Worm (Caenorhabditis elegans) whole organism, L4 larva: ENCODE measurements around the gene W06G6.10.

Source experiments
- D1046.2 ChIP-seq: fragments of 200-800 bp; sonication (Bioruptor generic); IDR thresholded peaks from 2 replicates; pipeline ENCODE4 v1.3.6; 2022; ENCODE audit warnings: missing genetic modification characterization, missing compliant biosample characterization
- F10B5.3 ChIP-seq: sonication (generic microtip); optimal IDR thresholded peaks from 2 replicates; lab custom pipeline; 2016; ENCODE audit warnings: mild to moderate bottlenecking, missing genetic modification characterization, missing compliant biosample characterization
- F44E2.7 ChIP-seq: fragments of 200-800 bp; sonication (Bioruptor generic); IDR thresholded peaks from 2 replicates; pipeline ENCODE4 v2.1.2; 2022; ENCODE audit warnings: missing genetic modification characterization, missing compliant biosample characterization
- F49E8.2 ChIP-seq: sonication (generic microtip); optimal IDR thresholded peaks from 2 replicates; lab custom pipeline; 2016; ENCODE audit warnings: missing compliant biosample characterization, mild to moderate bottlenecking, missing genetic modification characterization, borderline replicate concordance
- T20F7.1 ChIP-seq: fragments of 200-800 bp; sonication (Bioruptor generic); optimal IDR thresholded peaks from 2 replicates; lab custom pipeline; 2018; ENCODE audit warnings: mild to moderate bottlenecking, missing genetic modification characterization, missing compliant biosample characterization
- Y48G9A.11 ChIP-seq: fragments of 200-800 bp; sonication (Bioruptor generic); IDR thresholded peaks from 2 replicates; pipeline ENCODE4 v1.3.6; 2022; ENCODE audit warnings: missing genetic modification reagents, missing genetic modification characterization, missing compliant biosample characterization
- Y75B8A.6 ChIP-seq: fragments of 200-800 bp; sonication (Bioruptor generic); IDR thresholded peaks from 2 replicates; pipeline ENCODE4 v1.3.6; 2022; ENCODE audit warnings: missing genetic modification reagents, missing genetic modification characterization, missing compliant biosample characterization
- ZK546.5 ChIP-seq, 2 experiments: sonication (generic microtip); optimal IDR thresholded peaks; 2 replicates each; lab custom pipeline; 2017; ENCODE audit warnings: missing biosample characterization in 2 of 2, missing genetic modification characterization in 2 of 2
- aly-2 ChIP-seq: sonication (generic microtip); optimal IDR thresholded peaks from 2 replicates; lab custom pipeline; 2018; ENCODE audit warnings: missing biosample characterization, missing genetic modification characterization
- ama-1 ChIP-seq: fragments of 150-350 bp; optimal IDR thresholded peaks from 2 replicates; lab custom pipeline; 2014; ENCODE audit warnings: inconsistent platforms, mixed read lengths
- arid-1 ChIP-seq: fragments of 200-800 bp; sonication (Bioruptor generic); conservative IDR thresholded peaks from 2 replicates; pipeline ENCODE4 v1.3.6; 2022; ENCODE audit warnings: missing genetic modification reagents, missing genetic modification characterization, missing compliant biosample characterization
- ceh-82 ChIP-seq: sonication (generic microtip); optimal IDR thresholded peaks from 2 replicates; lab custom pipeline; 2017; ENCODE audit warnings: missing biosample characterization, missing genetic modification characterization
- ces-1 ChIP-seq: fragments of 150-350 bp; sonication (generic microtip); optimal IDR thresholded peaks from 4 replicates; lab custom pipeline; 2014; ENCODE audit warnings: missing biosample characterization, missing genetic modification reagents, missing genetic modification characterization
- cey-2 ChIP-seq: sonication (generic microtip); optimal IDR thresholded peaks from 3 replicates; lab custom pipeline; 2017; ENCODE audit warnings: missing genetic modification characterization, mild to moderate bottlenecking, missing compliant biosample characterization, antibody characterized with exemption, borderline replicate concordance; ENCODE audit not compliant: insufficient read depth
- ctbp-1 ChIP-seq: fragments of 200-800 bp; sonication (Bioruptor generic); IDR thresholded peaks from 2 replicates; pipeline ENCODE4 v1.3.6; 2022; ENCODE audit warnings: missing genetic modification reagents, missing genetic modification characterization, missing compliant biosample characterization
- daf-12 ChIP-seq: fragments of 150-350 bp; optimal IDR thresholded peaks from 2 replicates; lab custom pipeline; 2014; ENCODE audit warnings: missing biosample characterization, missing genetic modification reagents, missing genetic modification characterization
- daf-19 ChIP-seq: fragments of 200-800 bp; sonication (Bioruptor generic); conservative IDR thresholded peaks from 2 replicates; pipeline ENCODE4 v1.3.6; 2022; ENCODE audit warnings: missing genetic modification characterization, missing compliant biosample characterization
- daf-8 ChIP-seq: fragments of 200-800 bp; sonication (Bioruptor generic); IDR thresholded peaks from 2 replicates; pipeline ENCODE4 v1.3.6; 2022; ENCODE audit warnings: missing genetic modification characterization, missing compliant biosample characterization
- dmd-6 ChIP-seq: fragments of 200-800 bp; sonication (Bioruptor generic); IDR thresholded peaks from 2 replicates; pipeline ENCODE4 v1.3.6; 2022; ENCODE audit warnings: missing genetic modification reagents, missing genetic modification characterization, missing compliant biosample characterization
- dve-1 ChIP-seq: sonication (generic microtip); optimal IDR thresholded peaks from 2 replicates; lab custom pipeline; 2017; ENCODE audit warnings: antibody characterized with exemption, mild to moderate bottlenecking, missing genetic modification characterization, missing compliant biosample characterization; ENCODE audit not compliant: insufficient read depth
- hlh-11 ChIP-seq: fragments of 200-800 bp; sonication (Bioruptor generic); optimal IDR thresholded peaks from 2 replicates; lab custom pipeline; 2018; ENCODE audit warnings: mild to moderate bottlenecking, missing genetic modification characterization, missing compliant biosample characterization
- jun-1 ChIP-seq: fragments of 150-350 bp; optimal IDR thresholded peaks from 2 replicates; lab custom pipeline; 2014; ENCODE audit warnings: missing biosample characterization, missing genetic modification reagents, missing genetic modification characterization
- lim-7 ChIP-seq: fragments of 200-800 bp; sonication (Bioruptor generic); IDR thresholded peaks from 2 replicates; pipeline ENCODE4 v1.3.6; 2022; ENCODE audit warnings: missing genetic modification characterization, missing compliant biosample characterization
- lin-1 ChIP-seq: fragments of 200-800 bp; sonication (Bioruptor generic); IDR thresholded peaks from 2 replicates; pipeline ENCODE4 v1.3.6; 2022; ENCODE audit warnings: missing genetic modification reagents, missing genetic modification characterization, missing compliant biosample characterization
- lin-15B ChIP-seq: fragments of 150-350 bp; sonication (generic microtip); optimal IDR thresholded peaks from 3 replicates; lab custom pipeline; 2014; ENCODE audit warnings: missing biosample characterization, missing genetic modification characterization
- lir-3 ChIP-seq: sonication (generic microtip); optimal IDR thresholded peaks from 2 replicates; lab custom pipeline; 2016; ENCODE audit warnings: mild to moderate bottlenecking, missing genetic modification characterization, missing compliant biosample characterization
- lsy-2 ChIP-seq, 2 experiments: fragments of 150-350 bp in 1 of 2; sonication (generic microtip) in 1 of 2; optimal IDR thresholded peaks; 2 replicates each; lab custom pipeline; 2014 to 2017; ENCODE audit warnings: missing biosample characterization in 2 of 2, missing genetic modification characterization in 2 of 2
- mdl-1 ChIP-seq, 2 experiments: fragments of 150-350 bp in 1 of 2; sonication (generic microtip) in 1 of 2; optimal IDR thresholded peaks; 2 replicates each; lab custom pipeline; 2014 to 2017; ENCODE audit warnings: missing biosample characterization in 2 of 2, missing genetic modification characterization in 2 of 2
- mdt-29 ChIP-seq: fragments of 200-800 bp; sonication (Bioruptor generic); IDR thresholded peaks from 2 replicates; pipeline ENCODE4 v1.3.6; 2022; ENCODE audit warnings: missing genetic modification reagents, missing genetic modification characterization, missing compliant biosample characterization
- mxl-2 ChIP-seq: fragments of 200-800 bp; sonication (Bioruptor generic); conservative IDR thresholded peaks from 2 replicates; pipeline ENCODE4 v1.3.6; 2022; ENCODE audit warnings: missing genetic modification reagents, missing genetic modification characterization, missing compliant biosample characterization
- mxl-3 ChIP-seq: fragments of 200-800 bp; sonication (Bioruptor generic); optimal IDR thresholded peaks from 2 replicates; lab custom pipeline; 2018; ENCODE audit warnings: mild to moderate bottlenecking, missing genetic modification characterization, missing compliant biosample characterization
- nhr-102 ChIP-seq: sonication (generic microtip); optimal IDR thresholded peaks from 2 replicates; lab custom pipeline; 2016; ENCODE audit warnings: mild to moderate bottlenecking, missing genetic modification characterization, moderate library complexity, missing compliant biosample characterization
- nhr-11 ChIP-seq: fragments of 150-350 bp; optimal IDR thresholded peaks from 2 replicates; lab custom pipeline; 2014; ENCODE audit warnings: missing biosample characterization, missing genetic modification characterization
- nhr-41 ChIP-seq: fragments of 200-800 bp; sonication (Bioruptor generic); IDR thresholded peaks from 2 replicates; pipeline ENCODE4 v1.3.6; 2022; ENCODE audit warnings: missing genetic modification reagents, missing genetic modification characterization, missing compliant biosample characterization
- nhr-48 ChIP-seq: sonication (generic microtip); optimal IDR thresholded peaks from 2 replicates; lab custom pipeline; 2016; ENCODE audit warnings: mild to moderate bottlenecking, missing genetic modification characterization, missing compliant biosample characterization
- nhr-6 ChIP-seq: fragments of 150-350 bp; optimal IDR thresholded peaks from 2 replicates; lab custom pipeline; 2014; ENCODE audit warnings: missing biosample characterization, missing genetic modification characterization
- nhr-76 ChIP-seq: fragments of 150-350 bp; optimal IDR thresholded peaks from 2 replicates; lab custom pipeline; 2014; ENCODE audit warnings: missing biosample characterization, missing genetic modification characterization
- nhr-77 ChIP-seq: fragments of 150-350 bp; optimal IDR thresholded peaks from 2 replicates; lab custom pipeline; 2014; ENCODE audit warnings: missing biosample characterization, missing genetic modification characterization
- pha-4 ChIP-seq, 2 experiments: fragments of 150-350 bp in 1 of 2; fragments of 200-800 bp in 1 of 2; sonication (Bioruptor generic) in 1 of 2; IDR thresholded peaks in 1 of 2; optimal IDR thresholded peaks in 1 of 2; 2 replicates each; pipeline versions ENCODE4 v1.3.6 to Lab custom; 2014 to 2022; ENCODE audit warnings: missing genetic modification characterization in 2 of 2, missing genetic modification reagents in 2 of 2, missing biosample characterization in 1 of 2, missing compliant biosample characterization in 1 of 2
- php-3 ChIP-seq: fragments of 200-800 bp; sonication (Bioruptor generic); IDR thresholded peaks from 2 replicates; pipeline ENCODE4 v1.3.6; 2022; ENCODE audit warnings: missing genetic modification reagents, missing genetic modification characterization, missing compliant biosample characterization
- pqm-1 ChIP-seq: sonication (generic microtip); optimal IDR thresholded peaks from 2 replicates; lab custom pipeline; 2017; ENCODE audit warnings: missing biosample characterization, missing genetic modification characterization
- saeg-2 ChIP-seq: fragments of 200-800 bp; sonication (Bioruptor generic); IDR thresholded peaks from 2 replicates; pipeline ENCODE4 v1.3.6; 2022; ENCODE audit warnings: missing genetic modification reagents, missing genetic modification characterization, missing compliant biosample characterization
- skn-1 ChIP-seq: fragments of 150-350 bp; optimal IDR thresholded peaks from 2 replicates; lab custom pipeline; 2014; ENCODE audit warnings: missing biosample characterization, missing genetic modification characterization
- snpc-1.2 ChIP-seq: fragments of 200-800 bp; sonication (Bioruptor generic); IDR thresholded peaks from 2 replicates; pipeline ENCODE4 v1.3.6; 2022; ENCODE audit warnings: missing genetic modification reagents, missing genetic modification characterization, missing compliant biosample characterization
- spr-3 ChIP-seq: fragments of 200-800 bp; sonication (Bioruptor generic); optimal IDR thresholded peaks from 2 replicates; lab custom pipeline; 2018; ENCODE audit warnings: mild to moderate bottlenecking, missing genetic modification characterization, missing compliant biosample characterization
- tag-97 ChIP-seq: fragments of 200-800 bp; sonication (Bioruptor generic); IDR thresholded peaks from 2 replicates; pipeline ENCODE4 v1.3.6; 2022; ENCODE audit warnings: missing genetic modification characterization, missing compliant biosample characterization
- vab-7 ChIP-seq: fragments of 200-800 bp; sonication (Bioruptor generic); IDR thresholded peaks from 2 replicates; pipeline ENCODE4 v1.3.6; 2022; ENCODE audit warnings: missing genetic modification reagents, missing genetic modification characterization, missing compliant biosample characterization
- zag-1 ChIP-seq: fragments of 150-350 bp; optimal IDR thresholded peaks from 2 replicates; lab custom pipeline; 2014; ENCODE audit warnings: missing biosample characterization, missing genetic modification characterization
- zfp-2 ChIP-seq: sonication (generic microtip); optimal IDR thresholded peaks from 2 replicates; lab custom pipeline; 2016; ENCODE audit warnings: mild to moderate bottlenecking, missing genetic modification characterization, missing compliant biosample characterization
- zfp-3 ChIP-seq: fragments of 200-800 bp; sonication (Bioruptor generic); conservative IDR thresholded peaks from 2 replicates; pipeline ENCODE4 v1.3.6; 2022; ENCODE audit warnings: missing genetic modification reagents, missing genetic modification characterization, missing compliant biosample characterization
- ztf-11 ChIP-seq: fragments of 150-350 bp; optimal IDR thresholded peaks from 2 replicates; lab custom pipeline; 2014; ENCODE audit warnings: missing biosample characterization, missing genetic modification characterization

The W06G6.10 gene

ce11 chrV:16640366-16640765 lies 6.6 kb downstream of the W06G6.10 start:
- TF ChIP-seq lin-1 (GFP tag; lab: Robert Waterston, UW): 0 out of 2 replicates have a peak, but pooled peaks have one; percentile 12
- TF ChIP-seq ceh-82 (tag; lab: Kevin White, UChicago): no peak
- no peak for TF ChIP-seq nhr-77 (tag; lab: Kevin White, UChicago)
- no peak for TF ChIP-seq F49E8.2
- TF ChIP-seq zag-1 (tag; lab: Kevin White, UChicago): no peak
- TF ChIP-seq php-3 (GFP tag; lab: Robert Waterston, UW): peak; percentile 30; the same call in 1 of the 2 replicates
- TF ChIP-seq dmd-6 (GFP tag; lab: Robert Waterston, UW): peak; percentile 43; the same call in 1 of the 2 replicates
- TF ChIP-seq lim-7 (GFP tag; lab: Robert Waterston, UW): peak; percentile 74
- TF ChIP-seq ctbp-1 (GFP tag; lab: Robert Waterston, UW): no peak
- TF ChIP-seq D1046.2 (GFP tag; lab: Robert Waterston, UW): no peak
- no peak for TF ChIP-seq nhr-102 (tag; lab: Kevin White, UChicago)
- no peak for TF ChIP-seq pqm-1 (tag; lab: Kevin White, UChicago)
- no peak for TF ChIP-seq ama-1 (lab: Kevin White, UChicago)
- TF ChIP-seq tag-97 (GFP tag; lab: Robert Waterston, UW): no peak
- TF ChIP-seq zfp-2 (tag; lab: Kevin White, UChicago): no peak
- TF ChIP-seq lir-3 (tag; lab: Kevin White, UChicago): no peak
- TF ChIP-seq daf-8 (GFP tag; lab: Robert Waterston, UW): no peak
- TF ChIP-seq saeg-2 (GFP tag; lab: Robert Waterston, UW): no peak
- no peak for TF ChIP-seq lin-15B (tag; lab: Kevin White, UChicago)
- TF ChIP-seq aly-2: no peak
- TF ChIP-seq nhr-41 (GFP tag; lab: Robert Waterston, UW): 0 out of 2 replicates have a peak, but pooled peaks have one; percentile 10
- TF ChIP-seq T20F7.1 (GFP tag; lab: Kevin White, UChicago): no peak
- no peak for TF ChIP-seq skn-1 (tag; lab: Kevin White, UChicago)
- no peak for TF ChIP-seq F10B5.3
- TF ChIP-seq zfp-3 (GFP tag; lab: Robert Waterston, UW): 0 out of 2 replicates have a peak, but pooled peaks have one; percentile 38
- TF ChIP-seq ZK546.5 (tag; optimal IDR thresholded peaks at IDR 0.05; lab: Kevin White, UChicago): no peak
- TF ChIP-seq daf-12: no peak
- TF ChIP-seq nhr-11 (tag; lab: Kevin White, UChicago): no peak
- no peak for TF ChIP-seq nhr-48 (tag; lab: Kevin White, UChicago)
- TF ChIP-seq mxl-3 (GFP tag; lab: Kevin White, UChicago): no peak
- no peak for TF ChIP-seq snpc-1.2
- TF ChIP-seq mdl-1 (tag; optimal IDR thresholded peaks at IDR 0.05; lab: Kevin White, UChicago): no peak
- no peak for TF ChIP-seq nhr-76 (tag; lab: Kevin White, UChicago)
- TF ChIP-seq Y75B8A.6 (GFP tag; lab: Robert Waterston, UW): no peak
- 0 out of 2 replicates have a peak, but pooled peaks have one; percentile 21 for TF ChIP-seq arid-1 (GFP tag; lab: Robert Waterston, UW)
- 0 out of 2 replicates have a peak, but pooled peaks have one; percentile 48 for TF ChIP-seq F44E2.7 (GFP tag; lab: Robert Waterston, UW)
- TF ChIP-seq cey-2 (tag; lab: Kevin White, UChicago): no peak
- no peak for TF ChIP-seq spr-3 (GFP tag; lab: Kevin White, UChicago)
- no peak for TF ChIP-seq jun-1 (tag; lab: Kevin White, UChicago)
- no peak for TF ChIP-seq pha-4 (GFP tag; IDR thresholded peaks at IDR 0.05; lab: Robert Waterston, UW)
- no peak for TF ChIP-seq pha-4 (tag; optimal IDR thresholded peaks at IDR 0.05; lab: Kevin White, UChicago)
- no peak for TF ChIP-seq nhr-6 (tag; lab: Kevin White, UChicago)
- TF ChIP-seq lsy-2 (tag; optimal IDR thresholded peaks at IDR 0.05; lab: Kevin White, UChicago): no peak
- TF ChIP-seq daf-19 (GFP tag; lab: Robert Waterston, UW): peak; percentile 69
- no peak for TF ChIP-seq mdt-29 (GFP tag; lab: Robert Waterston, UW)
- no peak for TF ChIP-seq mxl-2 (GFP tag; lab: Robert Waterston, UW)
- no peak for TF ChIP-seq ztf-11 (tag; lab: Kevin White, UChicago)
- TF ChIP-seq vab-7 (GFP tag; lab: Robert Waterston, UW): no peak
- no peak for TF ChIP-seq hlh-11 (tag; lab: Kevin White, UChicago)
- no peak for TF ChIP-seq dve-1 (tag; lab: Kevin White, UChicago)
- no peak; the same call in 1 of the 2 replicates for TF ChIP-seq Y48G9A.11 (GFP tag; lab: Robert Waterston, UW)
- no peak for TF ChIP-seq ces-1 (GFP tag; lab: Kevin White, UChicago)
